Worm (Caenorhabditis elegans) whole organism, early embryonic: ENCODE measurements around the gene twk-34.

Experiments used
- F13C5.2 ChIP-seq: sonication (generic microtip); optimal IDR thresholded peaks from 2 replicates; lab custom pipeline; 2017; ENCODE audit warnings: mild to moderate bottlenecking, missing genetic modification characterization, inconsistent platforms, missing compliant biosample characterization
- aly-1 ChIP-seq: sonication (generic microtip); optimal IDR thresholded peaks from 2 replicates; lab custom pipeline; 2016; ENCODE audit warnings: missing genetic modification characterization, missing compliant biosample characterization
- ama-1 ChIP-seq: fragments of 150-350 bp; optimal IDR thresholded peaks from 2 replicates; lab custom pipeline; 2014
- ceh-36 ChIP-seq: sonication (generic microtip); optimal IDR thresholded peaks from 2 replicates; lab custom pipeline; 2016; ENCODE audit warnings: missing genetic modification characterization, inconsistent platforms, missing compliant biosample characterization
- ets-7 ChIP-seq: sonication (generic microtip); optimal IDR thresholded peaks from 2 replicates; lab custom pipeline; 2016; ENCODE audit warnings: missing genotype, missing genetic modification characterization, missing compliant biosample characterization
- flt-1 ChIP-seq: fragments of 200-800 bp; sonication (Bioruptor generic); IDR thresholded peaks from 2 replicates; pipeline ENCODE4 v1.3.6; 2022; ENCODE audit warnings: missing genetic modification characterization, missing compliant biosample characterization
- hmbx-1 ChIP-seq: sonication (generic microtip); optimal IDR thresholded peaks from 2 replicates; lab custom pipeline; 2016; ENCODE audit warnings: mild to moderate bottlenecking, missing genetic modification characterization, missing compliant biosample characterization
- tbx-37 ChIP-seq: fragments of 200-800 bp; sonication (Bioruptor generic); conservative IDR thresholded peaks from 2 replicates; pipeline ENCODE4 v1.3.6; 2022; ENCODE audit warnings: missing genetic modification reagents, missing genetic modification characterization, missing compliant biosample characterization

ce11 chrV:15664053-15664661, 40.6 kb upstream of the twk-34 start:
- no peak for TF ChIP-seq tbx-37 (GFP tag; lab: Robert Waterston, UW)
- TF ChIP-seq ama-1: no peak
- peak; percentile 3 for TF ChIP-seq ceh-36 (tag; lab: Kevin White, UChicago)
- TF ChIP-seq ets-7 (tag; lab: Kevin White, UChicago): no peak
- no peak for TF ChIP-seq hmbx-1
- TF ChIP-seq aly-1 (tag; lab: Kevin White, UChicago): no peak
- no peak for TF ChIP-seq flt-1 (GFP tag; lab: Robert Waterston, UW)
- no peak for TF ChIP-seq F13C5.2 (tag; lab: Kevin White, UChicago)
